Fruit fly (Drosophila melanogaster): ENCODE measurements around the gene Lip1.

DNA sequence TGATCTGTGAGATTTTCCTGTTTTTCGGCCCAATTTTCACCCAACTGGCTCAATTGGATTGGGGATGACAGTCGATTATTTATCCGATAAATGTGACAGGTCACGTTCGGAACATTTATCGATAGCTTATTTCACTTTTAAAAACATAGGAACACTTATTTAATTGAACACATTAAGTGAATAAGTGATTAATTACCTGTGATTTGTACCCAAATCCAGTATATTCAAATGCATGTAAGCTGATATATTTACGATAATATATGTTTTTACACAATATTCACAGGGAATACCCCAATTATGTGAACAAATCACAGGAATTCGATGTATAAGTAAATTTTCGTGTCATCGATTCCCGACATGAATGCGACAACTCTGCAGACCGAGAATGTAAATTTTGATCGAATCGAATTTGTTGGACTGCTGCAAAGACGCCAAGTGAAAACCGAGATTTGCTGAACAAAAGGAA is 31.0 kb upstream of the Lip1 start, which contains the start of the genes EMC3 and Dpy-30L1:
- no peak for TF ChIP-seq CG8478 (optimal IDR thresholded peaks at IDR 0.05)
- no peak for TF ChIP-seq CTCF (optimal IDR thresholded peaks at IDR 0.05)
